Fruit fly (Drosophila melanogaster) whole organism, embryonic: ENCODE measurements around the gene Antdh.

Source experiments
- B-H1 ChIP-seq: fragments of 200-800 bp; sonication (Bioruptor generic); IDR thresholded peaks from 3 replicates; pipeline ENCODE4 v1.3.6; 2022; ENCODE audit warnings: missing biosample characterization, missing genetic modification characterization
- CG10321 ChIP-seq: fragments of 200-800 bp; sonication (Bioruptor generic); IDR thresholded peaks from 2 replicates; pipeline ENCODE4 v1.3.6; 2022; ENCODE audit warnings: missing biosample characterization, missing genetic modification characterization
- CG10431 ChIP-seq: fragments of 200-800 bp; sonication (Bioruptor generic); optimal IDR thresholded peaks from 3 replicates; lab custom pipeline; 2018; ENCODE audit warnings: missing biosample characterization, mild to moderate bottlenecking, missing genetic modification characterization
- CG10654 ChIP-seq: fragments of 200-800 bp; sonication (Bioruptor generic); optimal IDR thresholded peaks from 2 replicates; lab custom pipeline; 2016; ENCODE audit warnings: missing biosample characterization, missing genetic modification characterization
- CG12299 ChIP-seq: fragments of 200-800 bp; sonication (Bioruptor generic); optimal IDR thresholded peaks from 2 replicates; lab custom pipeline; 2018; ENCODE audit warnings: missing biosample characterization, mild to moderate bottlenecking, missing genetic modification characterization
- CG15601 ChIP-seq: fragments of 200-800 bp; sonication (Bioruptor generic); optimal IDR thresholded peaks from 3 replicates; lab custom pipeline; 2019; ENCODE audit warnings: missing biosample characterization, mild to moderate bottlenecking, missing genetic modification characterization, moderate library complexity
- CG17359 ChIP-seq: fragments of 200-800 bp; sonication (Bioruptor generic); optimal IDR thresholded peaks from 3 replicates; lab custom pipeline; 2018; ENCODE audit warnings: missing biosample characterization, mild to moderate bottlenecking, missing genetic modification characterization, moderate library complexity
- CG18011 ChIP-seq: fragments of 200-800 bp; sonication (Bioruptor generic); optimal IDR thresholded peaks from 2 replicates; lab custom pipeline; 2017; ENCODE audit warnings: missing biosample characterization, missing genetic modification characterization, mild to moderate bottlenecking, moderate library complexity, missing genotype
- CG2712 ChIP-seq: fragments of 200-800 bp; optimal IDR thresholded peaks from 3 replicates; lab custom pipeline; 2019; ENCODE audit warnings: missing biosample characterization, mild to moderate bottlenecking, missing genetic modification characterization, moderate library complexity
- CG3163 ChIP-seq: fragments of 200-800 bp; sonication (Bioruptor generic); optimal IDR thresholded peaks from 3 replicates; lab custom pipeline; 2016; ENCODE audit warnings: missing biosample characterization, missing genetic modification characterization
- CG32772 ChIP-seq: fragments of 200-800 bp; sonication (Bioruptor generic); IDR thresholded peaks from 2 replicates; pipeline ENCODE4 v1.3.6; 2022; ENCODE audit warnings: missing biosample characterization, missing genetic modification characterization
- CG3407 ChIP-seq: fragments of 200-800 bp; sonication (Bioruptor generic); optimal IDR thresholded peaks from 2 replicates; lab custom pipeline; 2018; ENCODE audit warnings: missing biosample characterization, mild to moderate bottlenecking, missing genetic modification characterization
- CG43689 ChIP-seq: fragments of 200-800 bp; sonication (Bioruptor generic); IDR thresholded peaks from 2 replicates; pipeline ENCODE4 v1.3.6; 2022; ENCODE audit warnings: missing biosample characterization, missing genetic modification characterization
- CG4404 ChIP-seq: fragments of 200-800 bp; sonication (Bioruptor generic); IDR thresholded peaks from 2 replicates; pipeline ENCODE4 v1.3.6; 2022; ENCODE audit warnings: missing biosample characterization, missing genetic modification characterization
- CG6765 ChIP-seq: fragments of 200-800 bp; sonication (Bioruptor generic); optimal IDR thresholded peaks from 3 replicates; lab custom pipeline; 2017; ENCODE audit warnings: missing biosample characterization, mild to moderate bottlenecking, missing genetic modification characterization
- CG7357 ChIP-seq: fragments of 200-800 bp; sonication (Bioruptor generic); IDR thresholded peaks from 3 replicates; pipeline ENCODE4 v1.3.6; 2022; ENCODE audit warnings: missing biosample characterization, missing genetic modification characterization
- CG7372 ChIP-seq: fragments of 200-800 bp; sonication (Bioruptor generic); IDR thresholded peaks from 2 replicates; pipeline ENCODE4 v1.3.6; 2022; ENCODE audit warnings: missing biosample characterization, missing genetic modification characterization
- CG7786 ChIP-seq: fragments of 200-800 bp; sonication (Bioruptor generic); optimal IDR thresholded peaks from 2 replicates; lab custom pipeline; 2016; ENCODE audit warnings: missing biosample characterization, missing genetic modification characterization
- CG7928 ChIP-seq: fragments of 200-800 bp; sonication (Bioruptor generic); optimal IDR thresholded peaks from 2 replicates; lab custom pipeline; 2017; ENCODE audit warnings: missing biosample characterization, mild to moderate bottlenecking, missing genetic modification characterization
- CG8281 ChIP-seq: fragments of 200-800 bp; sonication (Bioruptor generic); optimal IDR thresholded peaks from 2 replicates; lab custom pipeline; 2018; ENCODE audit warnings: missing biosample characterization, mild to moderate bottlenecking, missing genetic modification characterization, moderate library complexity
- CG8944 ChIP-seq: fragments of 200-800 bp; sonication (Bioruptor generic); optimal IDR thresholded peaks from 3 replicates; lab custom pipeline; 2016; ENCODE audit warnings: missing biosample characterization, missing genetic modification characterization
- CG9817 ChIP-seq: fragments of 200-800 bp; sonication (Bioruptor generic); optimal IDR thresholded peaks from 2 replicates; lab custom pipeline; 2018; ENCODE audit warnings: missing biosample characterization, mild to moderate bottlenecking, missing genetic modification characterization, moderate library complexity
- Dp ChIP-seq: fragments of 200-800 bp; sonication (Bioruptor generic); optimal IDR thresholded peaks from 2 replicates; lab custom pipeline; 2018; ENCODE audit warnings: missing biosample characterization, mild to moderate bottlenecking, missing genetic modification characterization, moderate library complexity
- Ets65A ChIP-seq: fragments of 200-800 bp; sonication (Bioruptor generic); peaks from one replicate; lab custom pipeline; 2016; ENCODE audit warnings: missing biosample characterization, missing genetic modification characterization
- Ets97D ChIP-seq: fragments of 200-800 bp; sonication (Bioruptor generic); optimal IDR thresholded peaks from 3 replicates; lab custom pipeline; 2016; ENCODE audit warnings: missing biosample characterization, missing genetic modification characterization
- Hr3 ChIP-seq: fragments of 200-800 bp; sonication (Bioruptor generic); optimal IDR thresholded peaks from 3 replicates; lab custom pipeline; 2016; ENCODE audit warnings: missing biosample characterization, missing genetic modification characterization
- Hr51 ChIP-seq, 2 experiments: fragments of 200-800 bp; sonication (Bioruptor generic); optimal IDR thresholded peaks; 2 replicates in 1 of 2; 3 replicates in 1 of 2; lab custom pipeline; 2016 to 2018; ENCODE audit warnings: missing biosample characterization in 2 of 2, missing genetic modification characterization in 2 of 2, mild to moderate bottlenecking in 1 of 2, moderate library complexity in 1 of 2
- Med ChIP-seq: fragments of 200-800 bp; sonication (Bioruptor generic); peaks from one replicate; lab custom pipeline; 2016; ENCODE audit warnings: missing biosample characterization, missing genetic modification characterization, mild to moderate bottlenecking, inconsistent platforms, moderate library complexity
- NFAT ChIP-seq: fragments of 200-800 bp; sonication (Bioruptor generic); IDR thresholded peaks from 2 replicates; pipeline ENCODE4 v1.3.6; 2022; ENCODE audit warnings: missing biosample characterization, missing genetic modification characterization
- Oli ChIP-seq: fragments of 200-800 bp; sonication (Bioruptor generic); optimal IDR thresholded peaks from 2 replicates; lab custom pipeline; 2018; ENCODE audit warnings: missing biosample characterization, mild to moderate bottlenecking, missing genetic modification characterization, moderate library complexity
- Pdp1 ChIP-seq, 2 experiments: fragments of 200-800 bp; sonication (Bioruptor generic); optimal IDR thresholded peaks; 3 replicates each; lab custom pipeline; 2016; ENCODE audit warnings: missing biosample characterization in 2 of 2, missing genetic modification characterization in 2 of 2, mild to moderate bottlenecking in 1 of 2, moderate library complexity in 1 of 2
- Poxn ChIP-seq: fragments of 200-800 bp; sonication (Bioruptor generic); IDR thresholded peaks from 2 replicates; pipeline ENCODE4 v1.3.6; 2022; ENCODE audit warnings: missing biosample characterization, missing genetic modification characterization
- Rfx ChIP-seq: fragments of 200-800 bp; sonication (Bioruptor generic); IDR thresholded peaks from 2 replicates; pipeline ENCODE4 v1.3.6; 2022; ENCODE audit warnings: missing biosample characterization, missing genetic modification characterization
- Usf ChIP-seq: fragments of 200-800 bp; sonication (Bioruptor generic); optimal IDR thresholded peaks from 2 replicates; lab custom pipeline; 2017; ENCODE audit warnings: missing genotype, missing biosample characterization, missing genetic modification characterization
- ac ChIP-seq: fragments of 200-800 bp; sonication (Bioruptor generic); optimal IDR thresholded peaks from 3 replicates; lab custom pipeline; 2017; ENCODE audit warnings: missing biosample characterization, mild to moderate bottlenecking, missing genetic modification characterization
- bcd ChIP-seq: fragments of 200-800 bp; sonication (Bioruptor generic); optimal IDR thresholded peaks from 2 replicates; lab custom pipeline; 2017; ENCODE audit warnings: missing biosample characterization, mild to moderate bottlenecking, missing genetic modification characterization
- cas ChIP-seq: fragments of 200-800 bp; sonication (Bioruptor generic); IDR thresholded peaks from 2 replicates; pipeline ENCODE4 v1.3.6; 2022; ENCODE audit warnings: missing biosample characterization, missing genetic modification characterization
- dan ChIP-seq: fragments of 200-800 bp; sonication (Bioruptor generic); IDR thresholded peaks from 2 replicates; pipeline ENCODE4 v1.3.6; 2022; ENCODE audit warnings: missing biosample characterization, missing genetic modification characterization
- exex ChIP-seq: fragments of 200-800 bp; sonication (Bioruptor generic); optimal IDR thresholded peaks from 4 replicates; lab custom pipeline; 2018; ENCODE audit warnings: missing biosample characterization, mild to moderate bottlenecking, missing genetic modification characterization, moderate library complexity
- eyg ChIP-seq: fragments of 200-800 bp; sonication (Bioruptor generic); optimal IDR thresholded peaks from 3 replicates; lab custom pipeline; 2016; ENCODE audit warnings: missing biosample characterization, missing genetic modification characterization
- gfzf ChIP-seq: fragments of 200-800 bp; sonication (Bioruptor generic); optimal IDR thresholded peaks from 2 replicates; lab custom pipeline; 2016; ENCODE audit warnings: missing biosample characterization, mild to moderate bottlenecking, missing genetic modification characterization, moderate library complexity
- ind ChIP-seq: fragments of 200-800 bp; sonication (Bioruptor generic); optimal IDR thresholded peaks from 3 replicates; lab custom pipeline; 2016; ENCODE audit warnings: missing biosample characterization, missing genetic modification characterization
- ken ChIP-seq: fragments of 200-800 bp; sonication (Bioruptor generic); IDR thresholded peaks from 3 replicates; pipeline ENCODE4 v1.3.6; 2022; ENCODE audit warnings: missing biosample characterization, missing genetic modification characterization
- nerfin-2 ChIP-seq: fragments of 200-800 bp; sonication (Bioruptor generic); IDR thresholded peaks from 2 replicates; pipeline ENCODE4 v1.3.6; 2022; ENCODE audit warnings: missing biosample characterization, missing genetic modification characterization; ENCODE audit not compliant: partially characterized antibody
- odd ChIP-seq: fragments of 200-800 bp; sonication (Bioruptor generic); optimal IDR thresholded peaks from 2 replicates; lab custom pipeline; 2017; ENCODE audit warnings: missing biosample characterization, mild to moderate bottlenecking, missing genetic modification characterization
- onecut ChIP-seq: fragments of 200-800 bp; sonication (Bioruptor generic); IDR thresholded peaks from 2 replicates; pipeline ENCODE4 v1.3.6; 2022; ENCODE audit warnings: missing biosample characterization, missing genetic modification characterization
- prd ChIP-seq, 3 experiments: fragments of >200 bp in 2 of 3; fragments of 200-800 bp in 1 of 3; sonication (Bioruptor generic) in 1 of 3; optimal IDR thresholded peaks in 2 of 3; IDR thresholded peaks in 1 of 3; 2 replicates in 2 of 3; 3 replicates in 1 of 3; pipeline versions ENCODE4 v1.3.6 to Lab custom; 2017 to 2022; ENCODE audit warnings: missing biosample characterization in 1 of 3, missing genetic modification characterization in 1 of 3
- salm ChIP-seq: fragments of 200-800 bp; sonication (Bioruptor generic); optimal IDR thresholded peaks from 2 replicates; lab custom pipeline; 2018; ENCODE audit warnings: missing biosample characterization, mild to moderate bottlenecking, missing genetic modification characterization
- seq ChIP-seq: fragments of 200-800 bp; sonication (Bioruptor generic); IDR thresholded peaks from 2 replicates; pipeline ENCODE4 v1.3.6; 2022; ENCODE audit warnings: missing biosample characterization, missing genetic modification characterization
- tna ChIP-seq: fragments of 200-800 bp; sonication (Bioruptor generic); IDR thresholded peaks from 2 replicates; pipeline ENCODE4 v1.3.6; 2022; ENCODE audit warnings: missing biosample characterization, missing genetic modification characterization; ENCODE audit not compliant: partially characterized antibody

The Antdh gene

dm6 chrX:11137566-11138186 is 31.2 kb downstream of the Antdh start, which contains the start of gene CDK2AP1 (continued):
- TF ChIP-seq ac (GFP tag; lab: Kevin White, UChicago) (no peak), CG9817 (tag; lab: Kevin White, UChicago) (peak; percentile 15), CG8281 (tag; lab: Kevin White, UChicago) (no peak), NFAT (no peak), CG10321 (GFP tag; lab: Robert Waterston, UW) (no peak), CG2712 (tag; lab: Kevin White, UChicago) (peak; percentile 39), Hr3 (GFP tag; lab: Kevin White, UChicago) (peak; percentile 23), bcd (GFP tag; lab: Kevin White, UChicago) (peak; percentile 38), ind (GFP tag; lab: Kevin White, UChicago) (peak; percentile 18), CG17359 (tag; lab: Kevin White, UChicago) (no peak), Poxn (no peak), cas (no peak), prd (optimal IDR thresholded peaks at IDR 0.05; lab: Kevin White, UChicago) (no peak), prd (GFP tag; IDR thresholded peaks at IDR 0.05; lab: Robert Waterston, UW) (peak; percentile 9; the same call in 1 of the 3 replicates), Dp (GFP tag; lab: Kevin White, UChicago) (no peak), Ets65A (GFP tag; lab: Kevin White, UChicago) (peak; percentile 82), CG4404 (GFP tag; lab: Robert Waterston, UW) (no peak), Hr51 (GFP tag; optimal IDR thresholded peaks at IDR 0.05; lab: Kevin White, UChicago) (no peak), Rfx (GFP tag; lab: Robert Waterston, UW) (peak; percentile 72), Oli (tag; lab: Kevin White, UChicago) (no peak), CG7372 (no peak), nerfin-2 (GFP tag; lab: Robert Waterston, UW) (peak; percentile 72), CG43689 (GFP tag; lab: Robert Waterston, UW) (no peak), CG15601 (tag; lab: Kevin White, UChicago) (no peak), seq (no peak), gfzf (GFP tag; lab: Kevin White, UChicago) (peak; percentile 55), CG7928 (no peak), CG10654 (GFP tag; lab: Kevin White, UChicago) (no peak), CG7786 (GFP tag; lab: Kevin White, UChicago) (peak; percentile 25), salm (tag; lab: Kevin White, UChicago) (no peak), Med (GFP tag; lab: Kevin White, UChicago) (peak; percentile 79), CG32772 (GFP tag; lab: Robert Waterston, UW) (no peak), CG3407 (no peak), onecut (peak; percentile 15; the same call in 1 of the 2 replicates), CG7357 (GFP tag; lab: Robert Waterston, UW) (peak; percentile 98), B-H1 (no peak), CG8944 (GFP tag; lab: Kevin White, UChicago) (peak; percentile 32), CG10431 (no peak), tna (GFP tag; lab: Robert Waterston, UW) (peak; percentile 81; the same call in 1 of the 2 replicates), CG18011 (GFP tag; lab: Kevin White, UChicago) (no peak), ken (GFP tag; lab: Robert Waterston, UW) (0 out of 3 replicates have a peak, but pooled peaks have one; percentile 10), CG12299 (tag; lab: Kevin White, UChicago) (no peak), CG3163 (GFP tag; lab: Kevin White, UChicago) (peak; percentile 22), Pdp1 (GFP tag; optimal IDR thresholded peaks at IDR 0.05; lab: Kevin White, UChicago) (peak; percentile 20 to 46), exex (tag; lab: Kevin White, UChicago) (no peak), odd (GFP tag; lab: Kevin White, UChicago) (no peak), dan (GFP tag; lab: Robert Waterston, UW) (no peak), CG6765 (no peak), Usf (GFP tag; lab: Kevin White, UChicago) (no peak), Ets97D (peak; percentile 38), eyg (GFP tag; lab: Kevin White, UChicago) (no peak)
